Worm (Caenorhabditis elegans) whole organism, L3 larva: ENCODE data around the gene inx-18.

ENCODE experiments used
- aly-2 ChIP-seq: fragments of 150-350 bp; optimal IDR thresholded peaks from 2 replicates; lab custom pipeline; 2014; ENCODE audit warnings: missing biosample characterization, missing genetic modification characterization
- ama-1 ChIP-seq: fragments of 150-350 bp; optimal IDR thresholded peaks from 2 replicates; lab custom pipeline; 2018
- daf-12 ChIP-seq: fragments of 150-350 bp; optimal IDR thresholded peaks from 2 replicates; lab custom pipeline; 2014; ENCODE audit warnings: missing biosample characterization, missing genetic modification reagents, missing genetic modification characterization
- elt-3 ChIP-seq, 3 experiments: fragments of 150-350 bp in 1 of 3; sonication (generic microtip) in 2 of 3; optimal IDR thresholded peaks; 2 replicates in 2 of 3; 4 replicates in 1 of 3; lab custom pipeline; 2014 to 2017; ENCODE audit warnings: missing biosample characterization in 3 of 3, missing genetic modification characterization in 3 of 3
- eor-1 ChIP-seq, 2 experiments: fragments of 150-350 bp; optimal IDR thresholded peaks; 2 replicates each; lab custom pipeline; 2014 to 2018; ENCODE audit warnings: missing biosample characterization in 2 of 2, missing genetic modification characterization in 2 of 2
- lin-39 ChIP-seq: fragments of 150-350 bp; optimal IDR thresholded peaks from 2 replicates; lab custom pipeline; 2018; ENCODE audit warnings: missing biosample characterization, missing genetic modification reagents, missing genetic modification characterization
- mdl-1 ChIP-seq: fragments of 150-350 bp; optimal IDR thresholded peaks from 2 replicates; lab custom pipeline; 2014; ENCODE audit warnings: missing biosample characterization, missing genetic modification characterization
- pqm-1 ChIP-seq: fragments of 150-350 bp; optimal IDR thresholded peaks from 2 replicates; lab custom pipeline; 2017; ENCODE audit warnings: missing biosample characterization, missing genetic modification characterization, inconsistent platforms
- skn-1 ChIP-seq: fragments of 150-350 bp; optimal IDR thresholded peaks from 2 replicates; lab custom pipeline; 2014; ENCODE audit warnings: missing biosample characterization, missing genetic modification characterization
- ztf-4 ChIP-seq: fragments of 150-350 bp; optimal IDR thresholded peaks from 2 replicates; lab custom pipeline; 2014; ENCODE audit warnings: missing biosample characterization, missing genetic modification characterization

DNA sequence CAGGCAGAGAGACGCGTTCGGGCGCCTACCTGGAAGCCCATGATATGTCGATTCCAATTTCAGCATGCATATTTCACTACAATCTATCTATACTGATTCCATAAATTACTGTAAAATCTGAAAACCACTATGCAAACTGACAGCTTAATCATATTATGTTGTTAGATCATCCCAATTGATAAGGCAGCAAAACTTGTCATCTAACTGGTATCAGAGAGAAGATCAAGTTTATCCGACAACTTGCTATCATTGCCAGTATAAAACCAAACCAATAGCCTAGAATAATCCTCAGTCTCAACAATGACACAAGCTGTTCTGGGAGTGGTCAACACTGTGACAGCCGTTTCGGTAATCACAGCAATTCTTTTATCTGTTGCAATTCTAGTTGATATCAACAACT lies 2.0 kb upstream of the inx-18 start, which contains the start of gene col-102:
- TF ChIP-seq skn-1 (no peak), eor-1 (tag; optimal IDR thresholded peaks at IDR 0.05; lab: Kevin White, UChicago) (no peak), elt-3 (tag; optimal IDR thresholded peaks at IDR 0.05; lab: Kevin White, UChicago) (no peak), mdl-1 (no peak), lin-39 (tag; lab: Kevin White, UChicago) (no peak), aly-2 (tag; lab: Kevin White, UChicago) (no peak), daf-12 (tag; lab: Kevin White, UChicago) (no peak), ama-1 (no peak), ztf-4 (tag; lab: Kevin White, UChicago) (no peak), pqm-1 (tag; lab: Kevin White, UChicago) (no peak)
